Fruit fly (Drosophila melanogaster) S2 (cell line): ENCODE results near the gene CG17118.

Experiments used
- CG8478 ChIP-seq: fragments of >200 bp; optimal IDR thresholded peaks from 2 replicates; lab custom pipeline; 2018
- CTCF ChIP-seq, 2 experiments: fragments of >200 bp; optimal IDR thresholded peaks; 2 replicates each; lab custom pipeline; 2018

- TF ChIP-seq CG8478 (no peak), CTCF (optimal IDR thresholded peaks at IDR 0.05; lab: Kevin White, UChicago) (no peak)
Measured at dm6 chr2L:10688764-10689163, 41.3 kb upstream of the CG17118 start.
